Fruit fly (Drosophila melanogaster): ENCODE data around the gene beta-Spec.

The beta-Spec gene

dm6 chrX:17679642-17680571, 22.7 kb downstream of the beta-Spec start (continued):
- TF ChIP-seq CG11762 (GFP tag; optimal IDR thresholded peaks at IDR 0.05; ENCODE audit: insufficient read depth) (peak; percentile 49), CG6854 (GFP tag; optimal IDR thresholded peaks at IDR 0.05) (no peak), OdsH (GFP tag; optimal IDR thresholded peaks at IDR 0.05) (peak; percentile 27), Met (GFP tag; optimal IDR thresholded peaks at IDR 0.05) (peak; percentile 6), CG34406 (GFP tag; optimal IDR thresholded peaks at IDR 0.05) (peak; percentile 55), Gug (GFP tag; IDR thresholded peaks at IDR 0.05) (no peak), cyc (GFP tag; optimal IDR thresholded peaks at IDR 0.05) (no peak), ss (GFP tag; optimal IDR thresholded peaks at IDR 0.05) (peak; percentile 43 to 63), CG3032 (tag; optimal IDR thresholded peaks at IDR 0.05) (peak; percentile 62), CG11902 (GFP tag; optimal IDR thresholded peaks at IDR 0.05) (no peak), topi (GFP tag; optimal IDR thresholded peaks at IDR 0.05) (peak; percentile 18), CG15336 (GFP tag; IDR thresholded peaks at IDR 0.05) (0 out of 2 replicates have a peak, but pooled peaks have one; percentile 37), fd85E (GFP tag; optimal IDR thresholded peaks at IDR 0.05) (no peak), Hr39 (GFP tag; optimal IDR thresholded peaks at IDR 0.05) (peak; percentile 17), CG6792 (GFP tag; optimal IDR thresholded peaks at IDR 0.05) (peak; percentile 26), eg (GFP tag; IDR thresholded peaks at IDR 0.05) (peak; percentile 34; the same call in 2 of the 3 replicates), CG31627 (GFP tag; optimal IDR thresholded peaks at IDR 0.05) (peak; percentile 11), CG8119 (GFP tag; IDR thresholded peaks at IDR 0.05) (peak; percentile 25; the same call in 1 of the 3 replicates), achi (GFP tag; optimal IDR thresholded peaks at IDR 0.05) (peak; percentile 56)

dm6 chrX:17682745-17683505, 25.8 kb downstream of the beta-Spec start:
- TF ChIP-seq Ets96B (tag; optimal IDR thresholded peaks at IDR 0.05) (peak; percentile 85), lz (GFP tag; optimal IDR thresholded peaks at IDR 0.05) (peak; percentile 94), Met (GFP tag; optimal IDR thresholded peaks at IDR 0.05) (peak; percentile 94), topi (GFP tag; optimal IDR thresholded peaks at IDR 0.05) (peak; percentile 96), Sox15 (GFP tag; optimal IDR thresholded peaks at IDR 0.05) (peak; percentile 88), CG11762 (GFP tag; optimal IDR thresholded peaks at IDR 0.05; ENCODE audit: insufficient read depth) (peak; percentile 91), CG15336 (GFP tag; IDR thresholded peaks at IDR 0.05) (peak; percentile 95), CG10631 (GFP tag; optimal IDR thresholded peaks at IDR 0.05) (peak; percentile 95), achi (GFP tag; optimal IDR thresholded peaks at IDR 0.05) (peak; percentile 92), eg (GFP tag; IDR thresholded peaks at IDR 0.05) (peak; percentile 96), fd85E (GFP tag; optimal IDR thresholded peaks at IDR 0.05) (peak; percentile 76), fd59A (GFP tag; optimal IDR thresholded peaks at IDR 0.05) (peak; percentile 84), Hr39 (GFP tag; optimal IDR thresholded peaks at IDR 0.05) (peak; percentile 90), net (GFP tag; optimal IDR thresholded peaks at IDR 0.05) (peak; percentile 96), CG6792 (GFP tag; optimal IDR thresholded peaks at IDR 0.05) (peak; percentile 96), Hr4 (GFP tag; optimal IDR thresholded peaks at IDR 0.05) (peak; percentile 93), Blimp-1 (GFP tag; optimal IDR thresholded peaks at IDR 0.05) (peak; percentile 80), CG6854 (GFP tag; optimal IDR thresholded peaks at IDR 0.05) (peak; percentile 92), CG8319 (GFP tag; optimal IDR thresholded peaks at IDR 0.05) (peak; percentile 91), Eip78C (GFP tag) (peak; percentile 99), svp (GFP tag) (peak; percentile 97), OdsH (GFP tag; optimal IDR thresholded peaks at IDR 0.05) (peak; percentile 94), Hr38 (GFP tag; optimal IDR thresholded peaks at IDR 0.05) (no peak), CG4318 (GFP tag; optimal IDR thresholded peaks at IDR 0.05) (peak; percentile 84), CG16779 (tag; optimal IDR thresholded peaks at IDR 0.05) (peak; percentile 91), Eip75B (GFP tag; optimal IDR thresholded peaks at IDR 0.05) (peak; percentile 95), Lpt (GFP tag; optimal IDR thresholded peaks at IDR 0.05) (peak; percentile 94), CG11294 (GFP tag; IDR thresholded peaks at IDR 0.05) (peak; percentile 89), dsx (GFP tag; optimal IDR thresholded peaks at IDR 0.05; ENCODE audit: poor library complexity, severe bottlenecking) (peak; percentile 99), CG1621 (tag; optimal IDR thresholded peaks at IDR 0.05) (peak; percentile 86), fkh (GFP tag; optimal IDR thresholded peaks at IDR 0.05) (no peak), cyc (GFP tag; optimal IDR thresholded peaks at IDR 0.05) (peak; percentile 91), ss (GFP tag; optimal IDR thresholded peaks at IDR 0.05) (peak; percentile 97 to 98), CG9139 (GFP tag; optimal IDR thresholded peaks at IDR 0.05) (peak; percentile 90), CG6808 (GFP tag; optimal IDR thresholded peaks at IDR 0.05) (peak; percentile 94), CG7368 (GFP tag; optimal IDR thresholded peaks at IDR 0.05) (peak; percentile 88), vri (GFP tag; optimal IDR thresholded peaks at IDR 0.05) (peak; percentile 88), CG6276 (GFP tag; optimal IDR thresholded peaks at IDR 0.05) (peak; percentile 93)
